Fruit fly (Drosophila melanogaster): ENCODE results near the gene Gagr.

The Gagr gene

DNA sequence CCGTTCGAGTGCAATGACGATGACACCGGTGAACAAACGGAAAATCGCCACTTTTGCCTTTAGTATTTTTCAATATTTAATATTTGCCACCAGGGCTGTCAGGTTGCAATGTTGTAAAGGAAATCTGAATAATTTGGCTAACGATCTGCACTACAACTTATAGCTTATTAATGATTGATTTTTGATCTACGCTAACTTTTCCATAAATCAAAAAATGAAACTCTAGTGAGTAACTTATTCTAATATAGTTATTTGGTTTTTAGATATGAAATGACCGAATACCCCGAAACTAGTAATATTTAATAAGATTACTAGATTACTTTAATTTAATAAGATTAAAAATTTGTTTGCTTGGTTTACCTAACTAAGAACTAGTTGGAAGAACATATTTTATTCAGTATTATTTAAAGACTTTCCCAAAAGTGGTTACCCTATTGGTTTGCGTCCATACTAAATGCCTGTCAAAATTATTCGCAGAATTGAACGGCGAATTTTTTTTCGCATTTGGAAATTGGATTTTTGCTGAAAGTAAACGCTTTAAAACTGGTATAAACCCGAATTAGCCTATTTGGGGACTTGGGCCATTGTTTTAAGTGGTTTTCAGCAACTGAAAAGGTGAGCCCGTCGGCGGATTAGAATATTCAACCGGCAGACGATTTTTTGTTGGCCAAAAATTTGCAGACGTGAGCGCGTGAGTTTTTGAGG, 8.4 kb upstream of the Gagr start, which contains the start of the genes Agpat3 and RAF2 (continued):
- TF ChIP-seq CG8290 (GFP tag; optimal IDR thresholded peaks at IDR 0.05), result no peak
- peak in 1 of 2 experiments; percentile 9 for TF ChIP-seq CG8290 (tag; optimal IDR thresholded peaks at IDR 0.05)
- TF ChIP-seq Hr51 (GFP tag; optimal IDR thresholded peaks at IDR 0.05), result peak; percentile 5 to 49
- no peak for TF ChIP-seq CG4360 (GFP tag; IDR thresholded peaks at IDR 0.05)
- no peak for TF ChIP-seq CG7963 (GFP tag; IDR thresholded peaks at IDR 0.05; ENCODE audit: partially characterized antibody)
- TF ChIP-seq Optix (GFP tag; IDR thresholded peaks at IDR 0.05), result no peak
- peak; percentile 82 for TF ChIP-seq Med (GFP tag)
- peak; percentile 75 for TF ChIP-seq CoRest (tag; optimal IDR thresholded peaks at IDR 0.05)
- TF ChIP-seq CG31365 (tag; optimal IDR thresholded peaks at IDR 0.05), result no peak
- peak; percentile 21 for TF ChIP-seq CG8388 (GFP tag; optimal IDR thresholded peaks at IDR 0.05)
- peak; percentile 17 for TF ChIP-seq CG1603 (tag; optimal IDR thresholded peaks at IDR 0.05)
- no peak for TF ChIP-seq C15 (GFP tag; IDR thresholded peaks at IDR 0.05)
- TF ChIP-seq Rfx (GFP tag; IDR thresholded peaks at IDR 0.05), result peak; percentile 61
- no peak for TF ChIP-seq btn (GFP tag; optimal IDR thresholded peaks at IDR 0.05)
- peak in 2 of 3 experiments; percentile 36 to 59 for TF ChIP-seq lola (GFP tag; optimal IDR thresholded peaks at IDR 0.05)
- TF ChIP-seq CG7987 (GFP tag; optimal IDR thresholded peaks at IDR 0.05), result no peak
- TF ChIP-seq lilli (GFP tag; optimal IDR thresholded peaks at IDR 0.05), result peak; percentile 56
- no peak for TF ChIP-seq Ada2b (GFP tag; IDR thresholded peaks at IDR 0.05)
- TF ChIP-seq Spps (tag; optimal IDR thresholded peaks at IDR 0.05), result no peak
- no peak for TF ChIP-seq bbx (GFP tag; IDR thresholded peaks at IDR 0.05; ENCODE audit: partially characterized antibody)
- TF ChIP-seq Chrac-16 (GFP tag; optimal IDR thresholded peaks at IDR 0.05), result peak; percentile 66
- TF ChIP-seq CG12104 (GFP tag; optimal IDR thresholded peaks at IDR 0.05), result peak; percentile 57
- no peak for TF ChIP-seq CG6175 (GFP tag; IDR thresholded peaks at IDR 0.05)
- no peak for TF ChIP-seq seq (GFP tag; IDR thresholded peaks at IDR 0.05)
- TF ChIP-seq stwl (tag; optimal IDR thresholded peaks at IDR 0.05), result peak; percentile 24
- peak; percentile 4 for TF ChIP-seq ewg (GFP tag; optimal IDR thresholded peaks at IDR 0.05)
- peak; percentile 5; the same call in 1 of the 2 replicates for TF ChIP-seq Drgx (GFP tag; IDR thresholded peaks at IDR 0.05)
- TF ChIP-seq D19A (tag; optimal IDR thresholded peaks at IDR 0.05), result peak; percentile 31
- TF ChIP-seq vvl (GFP tag; IDR thresholded peaks at IDR 0.05), result peak; percentile 61
- TF ChIP-seq Trl (optimal IDR thresholded peaks at IDR 0.05), result no peak
- peak; percentile 20 for TF ChIP-seq Trl (GFP tag; optimal IDR thresholded peaks at IDR 0.05)
- no peak for TF ChIP-seq grn (GFP tag; optimal IDR thresholded peaks at IDR 0.05)
- TF ChIP-seq tll (GFP tag; optimal IDR thresholded peaks at IDR 0.05), result peak in 1 of 2 experiments; percentile 46
- no peak for TF ChIP-seq cwo (GFP tag; optimal IDR thresholded peaks at IDR 0.05)
- TF ChIP-seq yki (optimal IDR thresholded peaks at IDR 0.05), result no peak
- TF ChIP-seq CG8944 (GFP tag; optimal IDR thresholded peaks at IDR 0.05), result peak; percentile 6
- TF ChIP-seq Oli (tag; optimal IDR thresholded peaks at IDR 0.05), result peak; percentile 33
- TF ChIP-seq esg (GFP tag; conservative IDR thresholded peaks at IDR 0.05), result peak; percentile 57
- peak; percentile 16 for TF ChIP-seq Dad (GFP tag; optimal IDR thresholded peaks at IDR 0.05)
- peak; percentile 34; the same call in 1 of the 3 replicates for TF ChIP-seq ken (GFP tag; IDR thresholded peaks at IDR 0.05)
- TF ChIP-seq CG6854 (GFP tag; optimal IDR thresholded peaks at IDR 0.05), result no peak
- TF ChIP-seq ERR (GFP tag; optimal IDR thresholded peaks at IDR 0.05), result no peak
- no peak for TF ChIP-seq dimm (GFP tag; IDR thresholded peaks at IDR 0.05)
- TF ChIP-seq corto (GFP tag; optimal IDR thresholded peaks at IDR 0.05), result peak; percentile 11
- TF ChIP-seq CG12659 (GFP tag; optimal IDR thresholded peaks at IDR 0.05), result peak; percentile 58
- TF ChIP-seq CG2712 (tag; optimal IDR thresholded peaks at IDR 0.05), result peak; percentile 59
- no peak for TF ChIP-seq Dll (GFP tag; IDR thresholded peaks at IDR 0.05; ENCODE audit: partially characterized antibody)
- TF ChIP-seq run (tag; optimal IDR thresholded peaks at IDR 0.05), result no peak
- TF ChIP-seq Hsf (GFP tag; optimal IDR thresholded peaks at IDR 0.05), result peak; percentile 41
- TF ChIP-seq NFAT (GFP tag; IDR thresholded peaks at IDR 0.05), result 0 out of 2 replicates have a peak, but pooled peaks have one; percentile 12

Data from whole organism, embryonic.